Worm (Caenorhabditis elegans) whole organism, L3 larva: ENCODE measurements around the gene dnc-2.

Source experiments
- R02D3.7 ChIP-seq: fragments of 150-350 bp; optimal IDR thresholded peaks from 2 replicates; lab custom pipeline; 2014; ENCODE audit warnings: missing biosample characterization, missing genetic modification characterization
- ama-1 ChIP-seq: fragments of 150-350 bp; optimal IDR thresholded peaks from 2 replicates; lab custom pipeline; 2018
- elt-1 ChIP-seq: fragments of 150-350 bp; optimal IDR thresholded peaks from 2 replicates; lab custom pipeline; 2014; ENCODE audit warnings: missing biosample characterization, missing genetic modification characterization
- mdl-1 ChIP-seq: fragments of 150-350 bp; optimal IDR thresholded peaks from 2 replicates; lab custom pipeline; 2014; ENCODE audit warnings: missing biosample characterization, missing genetic modification characterization
- nhr-25 ChIP-seq: sonication (generic microtip); optimal IDR thresholded peaks from 2 replicates; lab custom pipeline; 2017; ENCODE audit warnings: missing biosample characterization, missing genetic modification characterization
- pha-4 ChIP-seq: fragments of 150-350 bp; optimal IDR thresholded peaks from 2 replicates; lab custom pipeline; 2014; ENCODE audit warnings: missing biosample characterization, missing genetic modification reagents, missing genetic modification characterization
- skn-1 ChIP-seq: fragments of 150-350 bp; optimal IDR thresholded peaks from 2 replicates; lab custom pipeline; 2014; ENCODE audit warnings: missing biosample characterization, missing genetic modification characterization
- snpc-4 ChIP-seq: fragments of 150-350 bp; optimal IDR thresholded peaks from 2 replicates; lab custom pipeline; 2014; ENCODE audit warnings: missing biosample characterization, missing genetic modification characterization

DNA sequence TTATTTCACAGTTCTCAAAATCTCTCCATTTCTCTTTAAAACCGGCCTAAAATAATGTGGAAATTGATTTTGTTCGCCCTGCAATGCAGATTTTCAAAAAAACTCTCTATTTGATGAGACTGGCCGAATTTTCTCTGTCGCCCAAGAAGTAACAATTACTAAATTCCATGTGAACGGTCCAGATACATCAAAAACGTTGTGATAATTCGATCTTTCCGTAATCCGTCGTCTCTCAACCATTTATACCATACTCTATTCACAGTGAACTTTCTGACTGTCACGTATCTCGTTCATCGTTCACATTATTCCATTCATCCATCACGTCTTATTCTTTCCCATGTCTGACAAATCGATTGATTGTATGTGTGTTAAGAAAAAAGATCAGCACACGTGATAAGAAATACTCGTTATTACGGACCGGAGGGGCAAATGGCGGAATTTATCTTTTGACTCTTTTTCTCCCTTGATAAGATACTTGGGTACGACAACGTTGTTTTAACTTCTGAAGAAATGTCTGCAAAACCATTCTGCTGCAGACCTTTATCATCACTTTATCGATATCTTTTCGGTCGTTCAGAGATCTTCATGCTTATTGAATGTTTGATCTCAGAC is 4.4 kb downstream of the dnc-2 start:
- TF ChIP-seq snpc-4 (no peak), nhr-25 (tag; lab: Kevin White, UChicago) (peak; percentile 80), pha-4 (tag; lab: Kevin White, UChicago) (no peak), mdl-1 (no peak), R02D3.7 (tag; lab: Kevin White, UChicago) (no peak), skn-1 (tag; lab: Kevin White, UChicago) (no peak), elt-1 (tag; lab: Kevin White, UChicago) (no peak), ama-1 (lab: Kevin White, UChicago) (peak; percentile 66)
